Worm (Caenorhabditis elegans) whole organism, L4 larva: ENCODE measurements around the gene srg-5.

Source experiments
- D1046.2 ChIP-seq: fragments of 200-800 bp; sonication (Bioruptor generic); IDR thresholded peaks from 2 replicates; pipeline ENCODE4 v1.3.6; 2022; ENCODE audit warnings: missing genetic modification characterization, missing compliant biosample characterization
- F49E8.2 ChIP-seq: sonication (generic microtip); optimal IDR thresholded peaks from 2 replicates; lab custom pipeline; 2016; ENCODE audit warnings: missing compliant biosample characterization, mild to moderate bottlenecking, missing genetic modification characterization, borderline replicate concordance
- R02D3.7 ChIP-seq: fragments of 150-350 bp; sonication (generic microtip); optimal IDR thresholded peaks from 3 replicates; lab custom pipeline; 2014; ENCODE audit warnings: missing biosample characterization, missing genetic modification characterization
- Y5F2A.4 ChIP-seq: fragments of 200-800 bp; sonication (Bioruptor generic); optimal IDR thresholded peaks from 2 replicates; lab custom pipeline; 2018; ENCODE audit warnings: mild to moderate bottlenecking, missing genetic modification characterization, missing compliant biosample characterization
- Y75B8A.6 ChIP-seq: fragments of 200-800 bp; sonication (Bioruptor generic); IDR thresholded peaks from 2 replicates; pipeline ENCODE4 v1.3.6; 2022; ENCODE audit warnings: missing genetic modification reagents, missing genetic modification characterization, missing compliant biosample characterization
- ZK337.2 ChIP-seq: fragments of 200-800 bp; sonication (Bioruptor generic); IDR thresholded peaks from 2 replicates; pipeline ENCODE4 v1.3.6; 2022; ENCODE audit warnings: missing genetic modification reagents, missing genetic modification characterization, missing compliant biosample characterization
- ZK546.5 ChIP-seq, 2 experiments: sonication (generic microtip); optimal IDR thresholded peaks; 2 replicates each; lab custom pipeline; 2017; ENCODE audit warnings: missing biosample characterization in 2 of 2, missing genetic modification characterization in 2 of 2
- aly-2 ChIP-seq: sonication (generic microtip); optimal IDR thresholded peaks from 2 replicates; lab custom pipeline; 2018; ENCODE audit warnings: missing biosample characterization, missing genetic modification characterization
- attf-4 ChIP-seq: sonication (generic microtip); optimal IDR thresholded peaks from 3 replicates; lab custom pipeline; 2017; ENCODE audit warnings: missing biosample characterization, missing genetic modification characterization
- ceh-20 ChIP-seq: fragments of 200-800 bp; sonication (Bioruptor generic); IDR thresholded peaks from 2 replicates; pipeline ENCODE4 v1.3.6; 2022; ENCODE audit warnings: missing genetic modification reagents, missing genetic modification characterization, missing compliant biosample characterization
- ceh-32 ChIP-seq: sonication (generic microtip); optimal IDR thresholded peaks from 2 replicates; lab custom pipeline; 2016; ENCODE audit warnings: mild to moderate bottlenecking, missing genetic modification characterization, missing compliant biosample characterization; ENCODE audit not compliant: poor library complexity
- ceh-62 ChIP-seq: sonication (generic microtip); optimal IDR thresholded peaks from 2 replicates; lab custom pipeline; 2017; ENCODE audit warnings: missing biosample characterization, missing genetic modification characterization
- ctbp-1 ChIP-seq: fragments of 200-800 bp; sonication (Bioruptor generic); IDR thresholded peaks from 2 replicates; pipeline ENCODE4 v1.3.6; 2022; ENCODE audit warnings: missing genetic modification reagents, missing genetic modification characterization, missing compliant biosample characterization
- daf-16 ChIP-seq, 3 experiments: sonication (generic microtip); optimal IDR thresholded peaks; 2 replicates each; lab custom pipeline; 2016 to 2017; ENCODE audit warnings: missing genetic modification characterization in 3 of 3, missing genetic modification reagents in 3 of 3, mild to moderate bottlenecking in 2 of 3, missing compliant biosample characterization in 2 of 3, missing biosample characterization in 1 of 3, moderate library complexity in 1 of 3
- dmd-8 ChIP-seq: fragments of 200-800 bp; sonication (Bioruptor generic); IDR thresholded peaks from 2 replicates; pipeline ENCODE4 v1.3.6; 2022; ENCODE audit warnings: missing genetic modification characterization, missing compliant biosample characterization
- dmd-9 ChIP-seq: fragments of 200-800 bp; sonication (Bioruptor generic); IDR thresholded peaks from 2 replicates; pipeline ENCODE4 v1.3.6; 2022; ENCODE audit warnings: missing genetic modification reagents, missing genetic modification characterization, missing compliant biosample characterization
- dpl-1 ChIP-seq: fragments of 150-350 bp; optimal IDR thresholded peaks from 2 replicates; lab custom pipeline; 2014; ENCODE audit warnings: missing biosample characterization, missing genetic modification reagents, missing genetic modification characterization
- egl-43 ChIP-seq: fragments of 200-800 bp; sonication (Bioruptor generic); IDR thresholded peaks from 2 replicates; pipeline ENCODE4 v1.3.6; 2022; ENCODE audit warnings: missing genetic modification reagents, missing genetic modification characterization, missing compliant biosample characterization
- fkh-10 ChIP-seq: fragments of 150-350 bp; optimal IDR thresholded peaks from 2 replicates; lab custom pipeline; 2014; ENCODE audit warnings: missing biosample characterization, missing genetic modification reagents, missing genetic modification characterization
- gei-8 ChIP-seq: fragments of 200-800 bp; sonication (Bioruptor generic); optimal IDR thresholded peaks from 2 replicates; lab custom pipeline; 2018; ENCODE audit warnings: mild to moderate bottlenecking, missing genetic modification characterization, missing compliant biosample characterization
- hlh-11 ChIP-seq: fragments of 200-800 bp; sonication (Bioruptor generic); optimal IDR thresholded peaks from 2 replicates; lab custom pipeline; 2018; ENCODE audit warnings: mild to moderate bottlenecking, missing genetic modification characterization, missing compliant biosample characterization
- hlh-30 ChIP-seq: sonication (generic microtip); optimal IDR thresholded peaks from 2 replicates; lab custom pipeline; 2017; ENCODE audit warnings: antibody characterized with exemption, mild to moderate bottlenecking, missing genetic modification characterization, missing compliant biosample characterization; ENCODE audit not compliant: insufficient read depth
- hmg-1.1 ChIP-seq: fragments of 200-800 bp; sonication (Bioruptor generic); IDR thresholded peaks from 2 replicates; pipeline ENCODE4 v1.3.6; 2022; ENCODE audit warnings: missing genetic modification reagents, missing genetic modification characterization, missing compliant biosample characterization
- lim-7 ChIP-seq: fragments of 200-800 bp; sonication (Bioruptor generic); IDR thresholded peaks from 2 replicates; pipeline ENCODE4 v1.3.6; 2022; ENCODE audit warnings: missing genetic modification characterization, missing compliant biosample characterization
- lin-38 ChIP-seq: fragments of 200-800 bp; sonication (Bioruptor generic); IDR thresholded peaks from 2 replicates; pipeline ENCODE4 v1.3.6; 2022; ENCODE audit warnings: missing genetic modification reagents, missing genetic modification characterization, missing compliant biosample characterization
- lir-3 ChIP-seq: sonication (generic microtip); optimal IDR thresholded peaks from 2 replicates; lab custom pipeline; 2016; ENCODE audit warnings: mild to moderate bottlenecking, missing genetic modification characterization, missing compliant biosample characterization
- lsy-2 ChIP-seq, 2 experiments: fragments of 150-350 bp in 1 of 2; sonication (generic microtip) in 1 of 2; optimal IDR thresholded peaks; 2 replicates each; lab custom pipeline; 2014 to 2017; ENCODE audit warnings: missing biosample characterization in 2 of 2, missing genetic modification characterization in 2 of 2
- madf-5 ChIP-seq, 2 experiments: fragments of 200-800 bp; sonication (Bioruptor generic); IDR thresholded peaks; 2 replicates each; pipeline ENCODE4 v1.3.6; 2022; ENCODE audit warnings: missing compliant biosample characterization in 2 of 2, missing genetic modification characterization in 2 of 2
- madf-9 ChIP-seq: fragments of 200-800 bp; sonication (Bioruptor generic); conservative IDR thresholded peaks from 2 replicates; pipeline ENCODE4 v1.3.6; 2022; ENCODE audit warnings: missing genetic modification reagents, missing genetic modification characterization, missing compliant biosample characterization
- mdl-1 ChIP-seq, 2 experiments: fragments of 150-350 bp in 1 of 2; sonication (generic microtip) in 1 of 2; optimal IDR thresholded peaks; 2 replicates each; lab custom pipeline; 2014 to 2017; ENCODE audit warnings: missing biosample characterization in 2 of 2, missing genetic modification characterization in 2 of 2
- mes-2 ChIP-seq: sonication (generic microtip); optimal IDR thresholded peaks from 2 replicates; lab custom pipeline; 2016; ENCODE audit warnings: missing genotype, mild to moderate bottlenecking, missing genetic modification characterization, missing compliant biosample characterization; ENCODE audit not compliant: poor library complexity, severe bottlenecking
- nhr-10 ChIP-seq: fragments of 150-350 bp; optimal IDR thresholded peaks from 2 replicates; lab custom pipeline; 2014; ENCODE audit warnings: missing biosample characterization, missing genetic modification characterization
- nhr-25 ChIP-seq: sonication (generic microtip); optimal IDR thresholded peaks from 2 replicates; lab custom pipeline; 2017; ENCODE audit warnings: missing genetic modification characterization, mild to moderate bottlenecking, missing compliant biosample characterization, antibody characterized with exemption, moderate library complexity, borderline replicate concordance; ENCODE audit not compliant: insufficient read depth
- nhr-28 ChIP-seq: fragments of 150-350 bp; optimal IDR thresholded peaks from 2 replicates; lab custom pipeline; 2014; ENCODE audit warnings: missing biosample characterization, missing genetic modification characterization
- nhr-6 ChIP-seq: fragments of 150-350 bp; optimal IDR thresholded peaks from 2 replicates; lab custom pipeline; 2014; ENCODE audit warnings: missing biosample characterization, missing genetic modification characterization
- nhr-76 ChIP-seq: fragments of 150-350 bp; optimal IDR thresholded peaks from 2 replicates; lab custom pipeline; 2014; ENCODE audit warnings: missing biosample characterization, missing genetic modification characterization
- php-3 ChIP-seq: fragments of 200-800 bp; sonication (Bioruptor generic); IDR thresholded peaks from 2 replicates; pipeline ENCODE4 v1.3.6; 2022; ENCODE audit warnings: missing genetic modification reagents, missing genetic modification characterization, missing compliant biosample characterization
- saeg-2 ChIP-seq: fragments of 200-800 bp; sonication (Bioruptor generic); IDR thresholded peaks from 2 replicates; pipeline ENCODE4 v1.3.6; 2022; ENCODE audit warnings: missing genetic modification reagents, missing genetic modification characterization, missing compliant biosample characterization
- sdz-12 ChIP-seq: fragments of 200-800 bp; sonication (Bioruptor generic); optimal IDR thresholded peaks from 2 replicates; lab custom pipeline; 2018; ENCODE audit warnings: mild to moderate bottlenecking, missing genetic modification characterization, missing compliant biosample characterization
- skn-1 ChIP-seq: fragments of 150-350 bp; optimal IDR thresholded peaks from 2 replicates; lab custom pipeline; 2014; ENCODE audit warnings: missing biosample characterization, missing genetic modification characterization
- tag-97 ChIP-seq: fragments of 200-800 bp; sonication (Bioruptor generic); IDR thresholded peaks from 2 replicates; pipeline ENCODE4 v1.3.6; 2022; ENCODE audit warnings: missing genetic modification characterization, missing compliant biosample characterization
- tra-1 ChIP-seq: fragments of 200-800 bp; sonication (Bioruptor generic); IDR thresholded peaks from 2 replicates; pipeline ENCODE4 v1.3.6; 2022; ENCODE audit warnings: missing genetic modification reagents, missing genetic modification characterization, missing compliant biosample characterization
- unc-130 ChIP-seq: sonication (generic microtip); optimal IDR thresholded peaks from 2 replicates; lab custom pipeline; 2016; ENCODE audit warnings: missing genetic modification reagents, missing genetic modification characterization, missing compliant biosample characterization
- unc-39 ChIP-seq: sonication (generic microtip); optimal IDR thresholded peaks from 2 replicates; lab custom pipeline; 2017; ENCODE audit warnings: missing biosample characterization, missing genetic modification characterization
- zag-1 ChIP-seq: fragments of 150-350 bp; optimal IDR thresholded peaks from 2 replicates; lab custom pipeline; 2014; ENCODE audit warnings: missing biosample characterization, missing genetic modification characterization
- zfp-2 ChIP-seq: sonication (generic microtip); optimal IDR thresholded peaks from 2 replicates; lab custom pipeline; 2016; ENCODE audit warnings: mild to moderate bottlenecking, missing genetic modification characterization, missing compliant biosample characterization
- zfp-3 ChIP-seq: fragments of 200-800 bp; sonication (Bioruptor generic); conservative IDR thresholded peaks from 2 replicates; pipeline ENCODE4 v1.3.6; 2022; ENCODE audit warnings: missing genetic modification reagents, missing genetic modification characterization, missing compliant biosample characterization
- zip-11 ChIP-seq: fragments of 200-800 bp; sonication (Bioruptor generic); IDR thresholded peaks from 2 replicates; pipeline ENCODE4 v1.3.6; 2022; ENCODE audit warnings: missing genetic modification characterization, missing compliant biosample characterization
- zip-2 ChIP-seq: fragments of 150-350 bp; optimal IDR thresholded peaks from 2 replicates; lab custom pipeline; 2014; ENCODE audit warnings: missing biosample characterization, missing genetic modification characterization
- ztf-7 ChIP-seq: fragments of 150-350 bp; optimal IDR thresholded peaks from 2 replicates; lab custom pipeline; 2014; ENCODE audit warnings: missing biosample characterization, missing genetic modification characterization

Gene srg-5

DNA sequence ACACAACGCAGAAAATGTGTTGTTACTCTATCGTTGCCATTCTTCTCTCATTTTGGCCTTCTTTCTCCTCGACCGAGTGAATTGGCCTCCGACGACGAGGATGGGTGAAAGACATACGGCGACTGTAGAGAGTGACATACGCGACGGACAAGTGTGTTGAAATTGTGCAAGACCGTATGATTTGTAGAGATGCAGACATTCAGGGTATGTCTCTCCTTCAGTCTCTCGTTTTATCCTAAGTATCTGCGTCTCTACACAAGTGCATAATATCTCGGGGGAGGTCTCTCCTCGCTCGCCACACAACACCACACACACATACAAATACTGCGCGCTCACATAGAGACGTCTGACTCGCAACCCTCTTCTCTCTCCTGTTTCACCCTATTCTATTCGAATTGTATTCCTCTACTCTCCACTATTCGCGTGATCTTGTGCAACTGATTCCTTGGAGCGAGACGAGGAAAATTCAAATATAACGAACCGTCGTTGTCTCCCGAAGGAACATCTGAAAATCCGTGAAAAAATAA lies 15.8 kb upstream of the srg-5 start, which contains the start of gene hmg-1.2 (continued):
- TF ChIP-seq tag-97 (GFP tag; lab: Robert Waterston, UW) (no peak), egl-43 (GFP tag; lab: Robert Waterston, UW) (no peak; the same call in 1 of the 2 replicates), lin-38 (GFP tag; lab: Robert Waterston, UW) (peak; percentile 52), dmd-8 (GFP tag; lab: Robert Waterston, UW) (peak; percentile 64; the same call in 1 of the 2 replicates), zfp-2 (no peak), nhr-76 (tag; lab: Kevin White, UChicago) (no peak), zag-1 (tag; lab: Kevin White, UChicago) (no peak), nhr-10 (tag; lab: Kevin White, UChicago) (peak; percentile 75), lsy-2 (tag; optimal IDR thresholded peaks at IDR 0.05; lab: Kevin White, UChicago) (peak; percentile 54 to 83), dmd-9 (GFP tag; lab: Robert Waterston, UW) (no peak), nhr-25 (tag; lab: Kevin White, UChicago) (peak; percentile 7), madf-9 (GFP tag; lab: Robert Waterston, UW) (0 out of 2 replicates have a peak, but pooled peaks have one; percentile 40), zip-2 (no peak), Y75B8A.6 (GFP tag; lab: Robert Waterston, UW) (no peak), lir-3 (tag; lab: Kevin White, UChicago) (no peak), saeg-2 (GFP tag; lab: Robert Waterston, UW) (no peak), attf-4 (tag; lab: Kevin White, UChicago) (no peak), php-3 (0 out of 2 replicates have a peak, but pooled peaks have one; percentile 11), D1046.2 (GFP tag; lab: Robert Waterston, UW) (no peak), gei-8 (GFP tag; lab: Kevin White, UChicago) (peak; percentile 30), ZK546.5 (tag; optimal IDR thresholded peaks at IDR 0.05; lab: Kevin White, UChicago) (no peak), ceh-20 (GFP tag; lab: Robert Waterston, UW) (0 out of 2 replicates have a peak, but pooled peaks have one; percentile 44), mes-2 (tag; lab: Kevin White, UChicago) (peak; percentile 66), ZK337.2 (GFP tag; lab: Robert Waterston, UW) (no peak), hlh-30 (peak; percentile 93), nhr-6 (tag; lab: Kevin White, UChicago) (peak; percentile 39), Y5F2A.4 (GFP tag; lab: Kevin White, UChicago) (no peak), F49E8.2 (tag; lab: Kevin White, UChicago) (no peak), daf-16 (GFP tag; optimal IDR thresholded peaks at IDR 0.05; lab: Kevin White, UChicago) (peak; percentile 66 to 81), daf-16 (tag; optimal IDR thresholded peaks at IDR 0.05; lab: Kevin White, UChicago) (peak; percentile 67), hlh-11 (peak; percentile 97), dpl-1 (GFP tag; lab: Kevin White, UChicago) (peak; percentile 62), sdz-12 (GFP tag; lab: Kevin White, UChicago) (no peak), ctbp-1 (GFP tag; lab: Robert Waterston, UW) (peak; percentile 63; the same call in 1 of the 2 replicates), tra-1 (GFP tag; lab: Robert Waterston, UW) (0 out of 2 replicates have a peak, but pooled peaks have one; percentile 58), lim-7 (GFP tag; lab: Robert Waterston, UW) (no peak), hmg-1.1 (GFP tag; lab: Robert Waterston, UW) (peak; percentile 92), madf-5 (GFP tag; IDR thresholded peaks at IDR 0.05; lab: Robert Waterston, UW) (no peak), ceh-32 (tag; lab: Kevin White, UChicago) (no peak), skn-1 (tag; lab: Kevin White, UChicago) (no peak), zfp-3 (GFP tag; lab: Robert Waterston, UW) (peak; percentile 70; the same call in 1 of the 2 replicates), mdl-1 (tag; optimal IDR thresholded peaks at IDR 0.05; lab: Kevin White, UChicago) (peak; percentile 83 to 87), ceh-62 (tag; lab: Kevin White, UChicago) (no peak), nhr-28 (tag; lab: Kevin White, UChicago) (peak; percentile 88), ztf-7 (peak; percentile 16), aly-2 (tag; lab: Kevin White, UChicago) (no peak), zip-11 (GFP tag; lab: Robert Waterston, UW) (no peak), fkh-10 (GFP tag; lab: Kevin White, UChicago) (peak; percentile 16), R02D3.7 (tag; lab: Kevin White, UChicago) (no peak), unc-130 (GFP tag; lab: Kevin White, UChicago) (no peak), unc-39 (no peak)
